Fruit fly (Drosophila melanogaster) S2 (cell line): ENCODE data around the gene CG9777.

Experiments used
- CG8478 ChIP-seq: fragments of >200 bp; optimal IDR thresholded peaks from 2 replicates; lab custom pipeline; 2018
- CTCF ChIP-seq, 2 experiments: fragments of >200 bp; optimal IDR thresholded peaks; 2 replicates each; lab custom pipeline; 2018

DNA sequence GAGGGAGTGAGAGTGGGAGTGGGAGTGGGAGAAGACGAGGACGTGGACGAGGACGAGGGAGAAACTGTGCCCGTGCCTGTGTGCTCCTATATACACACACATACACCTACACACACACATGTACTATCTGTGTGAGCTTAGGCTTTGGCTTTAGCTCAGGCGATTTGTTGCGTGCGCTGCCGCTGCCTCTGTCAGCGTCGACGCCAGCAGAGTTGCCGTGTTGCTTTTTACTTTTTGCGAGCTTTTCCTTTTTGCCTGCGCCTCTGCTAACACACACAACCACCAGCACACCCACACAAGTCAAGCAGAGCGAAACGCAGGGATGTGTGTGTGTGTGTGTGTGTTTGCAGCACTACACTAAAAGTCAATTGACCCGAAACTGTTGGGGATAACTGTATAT is 49.9 kb downstream of the CG9777 start:
- TF ChIP-seq CTCF (optimal IDR thresholded peaks at IDR 0.05; lab: Kevin White, UChicago) (no peak), CG8478 (lab: Kevin White, UChicago) (no peak)
